Fruit fly (Drosophila melanogaster) whole organism, pupa: ENCODE measurements around the gene CG44405.
A peak's percentile ranks its signal among the peaks of the same experiment; 100 is the strongest.

ENCODE experiments used
- CG10348 ChIP-seq: fragments of 200-800 bp; sonication (Bioruptor generic); IDR thresholded peaks from 2 replicates; pipeline ENCODE4 v1.3.6; 2022; ENCODE audit warnings: missing biosample characterization, missing genetic modification characterization
- CG12605 ChIP-seq: fragments of 200-800 bp; sonication (Bioruptor generic); IDR thresholded peaks from 2 replicates; pipeline ENCODE4 v1.3.6; 2022; ENCODE audit warnings: missing biosample characterization, missing genetic modification characterization
- CG13204 ChIP-seq: fragments of 200-800 bp; sonication (Bioruptor generic); optimal IDR thresholded peaks from 2 replicates; lab custom pipeline; 2018; ENCODE audit warnings: missing biosample characterization, mild to moderate bottlenecking, missing genetic modification characterization, moderate library complexity
- CG14655 ChIP-seq: fragments of 200-800 bp; sonication (Bioruptor generic); optimal IDR thresholded peaks from 3 replicates; lab custom pipeline; 2017; ENCODE audit warnings: mild to moderate bottlenecking, missing biosample characterization, missing genetic modification reagents, missing genetic modification characterization
- CG15710 ChIP-seq: fragments of 200-800 bp; sonication (Bioruptor generic); optimal IDR thresholded peaks from 2 replicates; lab custom pipeline; 2018; ENCODE audit warnings: missing biosample characterization, mild to moderate bottlenecking, missing genetic modification characterization, moderate library complexity
- CG17806 ChIP-seq: fragments of 200-800 bp; sonication (Bioruptor generic); optimal IDR thresholded peaks from 2 replicates; lab custom pipeline; 2018; ENCODE audit warnings: missing biosample characterization, mild to moderate bottlenecking, missing genetic modification characterization, moderate library complexity
- CG32121 ChIP-seq: fragments of 200-800 bp; sonication (Bioruptor generic); IDR thresholded peaks from 2 replicates; pipeline ENCODE4 v1.3.6; 2022; ENCODE audit warnings: missing biosample characterization, missing genetic modification characterization
- CG34367 ChIP-seq: fragments of 200-800 bp; sonication (Bioruptor generic); optimal IDR thresholded peaks from 2 replicates; lab custom pipeline; 2018; ENCODE audit warnings: missing biosample characterization, mild to moderate bottlenecking, missing genetic modification characterization
- CG4496 ChIP-seq: fragments of 200-800 bp; sonication (Bioruptor generic); IDR thresholded peaks from 3 replicates; pipeline ENCODE4 v1.3.6; 2022; ENCODE audit warnings: missing biosample characterization, missing genetic modification characterization
- CG8159 ChIP-seq: fragments of 200-800 bp; sonication (Bioruptor generic); optimal IDR thresholded peaks from 3 replicates; lab custom pipeline; 2018; ENCODE audit warnings: missing biosample characterization, mild to moderate bottlenecking, missing genetic modification characterization, moderate library complexity
- CG8301 ChIP-seq: fragments of 200-800 bp; sonication (Bioruptor generic); optimal IDR thresholded peaks from 2 replicates; lab custom pipeline; 2018; ENCODE audit warnings: missing biosample characterization, mild to moderate bottlenecking, missing genetic modification characterization
- CG9948 ChIP-seq: fragments of 200-800 bp; sonication (Bioruptor generic); optimal IDR thresholded peaks from 2 replicates; lab custom pipeline; 2018; ENCODE audit warnings: missing biosample characterization, mild to moderate bottlenecking, missing genetic modification characterization, moderate library complexity
- D1 ChIP-seq: fragments of 200-800 bp; sonication (Bioruptor generic); optimal IDR thresholded peaks from 2 replicates; lab custom pipeline; 2018; ENCODE audit warnings: missing biosample characterization, mild to moderate bottlenecking, missing genetic modification characterization, moderate library complexity
- EcR ChIP-seq: fragments of 200-800 bp; sonication (Bioruptor generic); optimal IDR thresholded peaks from 3 replicates; lab custom pipeline; 2019; ENCODE audit warnings: missing biosample characterization, missing genetic modification characterization, mild to moderate bottlenecking, moderate library complexity, missing genetic modification reagents
- Ets98B ChIP-seq: fragments of 200-800 bp; sonication (Bioruptor generic); IDR thresholded peaks from 2 replicates; pipeline ENCODE4 v1.3.6; 2022; ENCODE audit warnings: missing biosample characterization, missing genetic modification characterization
- Pif1A ChIP-seq: fragments of 200-800 bp; sonication (Bioruptor generic); optimal IDR thresholded peaks from 3 replicates; lab custom pipeline; 2016; ENCODE audit warnings: missing biosample characterization, missing genetic modification characterization
- Pif1B ChIP-seq: fragments of 200-800 bp; sonication (Bioruptor generic); optimal IDR thresholded peaks from 3 replicates; lab custom pipeline; 2016; ENCODE audit warnings: missing biosample characterization, missing genetic modification characterization
- Snoo ChIP-seq: fragments of 200-800 bp; sonication (Bioruptor generic); optimal IDR thresholded peaks from 3 replicates; lab custom pipeline; 2017; ENCODE audit warnings: missing biosample characterization, mild to moderate bottlenecking, missing genetic modification characterization, inconsistent platforms
- fd96Ca ChIP-seq: fragments of 200-800 bp; sonication (Bioruptor generic); IDR thresholded peaks from 3 replicates; pipeline ENCODE4 v1.3.6; 2022; ENCODE audit warnings: missing biosample characterization, missing genetic modification characterization
- gl ChIP-seq: fragments of 200-800 bp; sonication (Bioruptor generic); optimal IDR thresholded peaks from 2 replicates; lab custom pipeline; 2018; ENCODE audit warnings: missing biosample characterization, mild to moderate bottlenecking, missing genetic modification characterization
- rn ChIP-seq: fragments of 200-800 bp; sonication (Bioruptor generic); IDR thresholded peaks from 2 replicates; pipeline ENCODE4 v1.3.6; 2022; ENCODE audit warnings: missing biosample characterization, missing genetic modification characterization

CG44405 gene

DNA sequence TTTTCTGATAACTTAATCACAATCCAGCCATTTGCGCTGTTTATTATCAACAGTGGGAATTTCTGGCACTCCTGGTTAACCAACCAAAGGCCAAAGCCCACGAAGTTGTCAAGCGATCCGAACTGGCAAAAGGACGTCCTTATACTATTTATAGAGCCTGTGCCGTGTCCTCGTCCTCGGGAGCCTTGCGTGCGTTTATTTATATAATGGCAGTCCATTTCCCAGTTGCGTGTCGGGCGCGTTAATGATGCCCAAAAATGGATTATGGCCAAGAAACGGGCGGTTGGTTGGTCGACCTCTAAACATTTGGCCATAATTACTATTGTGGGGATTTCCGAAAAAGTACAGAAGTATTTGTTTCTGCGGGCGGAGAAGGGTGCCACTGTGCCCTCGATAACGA lies 21.7 kb downstream of the CG44405 start:
- TF ChIP-seq CG15710 (no peak), CG17806 (tag; lab: Kevin White, UChicago) (no peak), CG8301 (no peak), fd96Ca (GFP tag; lab: Robert Waterston, UW) (no peak), Pif1B (GFP tag; lab: Kevin White, UChicago) (no peak)

DNA sequence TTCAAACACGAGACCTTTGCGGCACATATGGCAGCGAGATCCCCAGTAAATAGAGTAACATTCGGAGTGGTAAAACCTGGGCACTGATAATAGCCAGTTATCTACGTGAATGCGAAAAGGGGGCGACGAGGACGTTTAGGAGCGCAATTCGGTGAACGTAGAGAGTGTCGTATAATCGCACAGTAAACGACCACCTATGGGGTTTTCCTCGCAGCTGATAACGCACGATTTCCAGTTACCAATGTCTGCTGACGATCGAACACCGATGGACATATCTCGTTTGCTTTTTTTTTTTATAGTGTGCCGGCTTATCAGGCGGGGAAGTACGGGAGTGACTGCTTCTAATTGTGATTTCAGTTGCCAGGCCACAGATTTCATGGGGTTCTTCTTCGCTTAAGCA lies 22.4 kb downstream of the CG44405 start:
- TF ChIP-seq Ets98B (no peak), CG13204 (GFP tag; lab: Kevin White, UChicago) (no peak), CG8301 (no peak), CG32121 (GFP tag; lab: Robert Waterston, UW) (no peak), EcR (GFP tag; lab: Kevin White, UChicago) (no peak), fd96Ca (GFP tag; lab: Robert Waterston, UW) (no peak), CG14655 (GFP tag; lab: Kevin White, UChicago) (no peak), CG17806 (tag; lab: Kevin White, UChicago) (no peak)

dm6 chr2L:16317777-16318610 lies 24.1 kb downstream of the CG44405 start:
- TF ChIP-seq CG12605 (no peak), CG9948 (tag; lab: Kevin White, UChicago) (no peak), CG8159 (no peak), CG15710 (no peak), D1 (no peak), CG17806 (tag; lab: Kevin White, UChicago) (no peak), CG10348 (GFP tag; lab: Robert Waterston, UW) (no peak), Pif1A (GFP tag; lab: Kevin White, UChicago) (no peak), rn (GFP tag; lab: Robert Waterston, UW) (no peak)

DNA sequence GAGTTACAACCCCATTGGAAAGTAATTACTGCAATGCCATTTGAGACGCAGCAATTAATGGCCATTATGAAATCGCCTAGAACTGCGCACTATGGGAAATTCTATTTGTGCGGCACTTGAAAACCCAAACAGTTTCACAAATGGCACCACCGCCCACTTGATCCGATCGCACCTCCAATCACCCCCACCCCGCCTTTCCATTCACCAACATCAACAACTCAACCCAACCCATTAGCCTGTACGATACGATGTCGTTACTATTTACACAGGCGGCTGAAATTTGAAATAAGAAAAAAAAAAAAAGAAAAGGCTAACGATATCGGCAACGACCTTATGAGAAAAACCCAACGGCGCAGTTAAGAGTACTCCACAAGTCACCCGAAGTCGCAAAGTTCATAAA lies 25.0 kb downstream of the CG44405 start:
- TF ChIP-seq CG17806 (tag; lab: Kevin White, UChicago) (no peak), CG8159 (no peak), EcR (GFP tag; lab: Kevin White, UChicago) (no peak), CG15710 (no peak), rn (GFP tag; lab: Robert Waterston, UW) (no peak), Pif1A (GFP tag; lab: Kevin White, UChicago) (no peak), CG9948 (tag; lab: Kevin White, UChicago) (no peak), fd96Ca (GFP tag; lab: Robert Waterston, UW) (no peak), CG4496 (no peak), D1 (no peak), CG8301 (no peak), CG12605 (no peak), CG13204 (GFP tag; lab: Kevin White, UChicago) (no peak), Pif1B (GFP tag; lab: Kevin White, UChicago) (no peak), Ets98B (no peak), Snoo (tag; lab: Kevin White, UChicago) (no peak), CG14655 (GFP tag; lab: Kevin White, UChicago) (no peak)

DNA sequence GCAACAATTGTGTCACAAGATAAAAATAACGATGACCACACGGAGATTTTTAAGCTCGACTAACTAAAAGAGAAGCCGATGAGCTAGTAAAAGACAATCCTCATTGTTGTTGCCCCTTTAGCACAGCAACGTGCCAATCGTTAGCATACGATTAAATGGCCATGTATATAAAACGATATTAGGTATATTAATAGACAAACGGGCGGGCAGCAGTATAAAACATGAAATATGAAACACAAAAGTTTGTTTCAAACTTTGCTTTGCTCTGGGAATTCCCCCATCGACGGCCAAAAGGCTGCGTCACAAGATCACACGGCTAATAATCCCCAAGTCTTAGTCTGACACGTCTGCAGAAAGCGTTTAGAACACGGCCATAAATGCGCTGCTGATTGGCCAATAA lies 25.7 kb downstream of the CG44405 start:
- no peak for TF ChIP-seq Pif1A (GFP tag; lab: Kevin White, UChicago)
- no peak for TF ChIP-seq CG17806 (tag; lab: Kevin White, UChicago)
- no peak for TF ChIP-seq D1
- TF ChIP-seq CG32121 (GFP tag; lab: Robert Waterston, UW) = no peak
- TF ChIP-seq CG14655 (GFP tag; lab: Kevin White, UChicago) = no peak
- TF ChIP-seq Snoo (tag; lab: Kevin White, UChicago) = no peak
- no peak for TF ChIP-seq Ets98B
- no peak for TF ChIP-seq Pif1B (GFP tag; lab: Kevin White, UChicago)
- TF ChIP-seq fd96Ca (GFP tag; lab: Robert Waterston, UW) = no peak
- TF ChIP-seq CG34367 (tag; lab: Kevin White, UChicago) = no peak
- TF ChIP-seq CG9948 (tag; lab: Kevin White, UChicago) = no peak
- no peak for TF ChIP-seq gl (tag; lab: Kevin White, UChicago)
- no peak for TF ChIP-seq EcR (GFP tag; lab: Kevin White, UChicago)
- no peak for TF ChIP-seq CG4496
- TF ChIP-seq CG8301 = no peak
- no peak for TF ChIP-seq CG8159
- TF ChIP-seq CG15710 = no peak

dm6 chr2L:16315844-16316243 lies 26.3 kb downstream of the CG44405 start:
- no peak for TF ChIP-seq EcR (GFP tag; lab: Kevin White, UChicago)
- TF ChIP-seq, all 21 proteins: peak for 0

- no peak for TF ChIP-seq CG8159
- no peak for TF ChIP-seq CG14655 (GFP tag; lab: Kevin White, UChicago)
- peak; percentile 23 for TF ChIP-seq Snoo (tag; lab: Kevin White, UChicago)
- no peak for TF ChIP-seq CG13204 (GFP tag; lab: Kevin White, UChicago)
- TF ChIP-seq CG10348 (GFP tag; lab: Robert Waterston, UW) = no peak
- TF ChIP-seq gl (tag; lab: Kevin White, UChicago) = peak; percentile 66
- 0 out of 2 replicates have a peak, but pooled peaks have one; percentile 15 for TF ChIP-seq rn (GFP tag; lab: Robert Waterston, UW)
- peak; percentile 86 for TF ChIP-seq EcR (GFP tag; lab: Kevin White, UChicago)
- TF ChIP-seq Pif1A (GFP tag; lab: Kevin White, UChicago) = no peak
- no peak for TF ChIP-seq CG4496
- TF ChIP-seq CG15710 = peak; percentile 16
- no peak for TF ChIP-seq D1
- TF ChIP-seq CG17806 (tag; lab: Kevin White, UChicago) = no peak
- peak; percentile 44; the same call in 1 of the 2 replicates for TF ChIP-seq Ets98B
- TF ChIP-seq CG12605 = peak; percentile 60
- peak; percentile 3 for TF ChIP-seq CG34367 (tag; lab: Kevin White, UChicago)
- no peak for TF ChIP-seq CG9948 (tag; lab: Kevin White, UChicago)
- no peak for TF ChIP-seq CG8301
- TF ChIP-seq CG32121 (GFP tag; lab: Robert Waterston, UW) = peak; percentile 40; the same call in 1 of the 2 replicates
- no peak; the same call in 2 of the 3 replicates for TF ChIP-seq fd96Ca (GFP tag; lab: Robert Waterston, UW)
- no peak for TF ChIP-seq Pif1B (GFP tag; lab: Kevin White, UChicago)
These were observed 27.1 kb downstream of the CG44405 start for dm6 chr2L:16315027-16315426.
